Worm (Caenorhabditis elegans): ENCODE measurements around the gene hil-3.

DNA sequence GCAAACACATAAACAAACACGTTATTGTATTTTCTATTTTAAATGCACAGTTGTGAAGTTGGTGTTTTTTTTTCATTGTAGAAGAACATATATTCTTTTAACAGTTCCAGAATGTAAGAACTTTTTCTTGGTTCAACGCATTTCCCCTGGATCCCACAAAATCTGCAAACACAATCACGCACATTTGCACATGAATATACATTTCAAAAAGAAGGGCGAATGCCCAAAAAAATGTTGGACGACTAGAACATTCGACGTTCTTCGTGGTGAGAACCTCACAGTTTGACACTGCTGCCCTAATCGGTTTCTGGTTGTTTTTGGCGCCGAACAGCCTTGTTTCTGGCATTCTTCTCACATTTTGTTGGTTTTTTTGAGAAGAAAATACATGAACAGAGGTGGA lies 49.4 kb upstream of the hil-3 start:
- no peak for TF ChIP-seq pqm-1 (tag; optimal IDR thresholded peaks at IDR 0.05)
- no peak for TF ChIP-seq sox-4 (tag; optimal IDR thresholded peaks at IDR 0.05)
- no peak for TF ChIP-seq elt-4 (tag; optimal IDR thresholded peaks at IDR 0.05)
- no peak for TF ChIP-seq fax-1 (tag; optimal IDR thresholded peaks at IDR 0.05)
- TF ChIP-seq hlh-6 (tag; optimal IDR thresholded peaks at IDR 0.05), result no peak
- TF ChIP-seq fkh-10 (GFP tag; optimal IDR thresholded peaks at IDR 0.05), result no peak
- no peak for TF ChIP-seq dmd-4 (tag; optimal IDR thresholded peaks at IDR 0.05; ENCODE audit: borderline replicate concordance)
- no peak for TF ChIP-seq ama-1 (optimal IDR thresholded peaks at IDR 0.05)
- TF ChIP-seq ceh-30 (tag; optimal IDR thresholded peaks at IDR 0.05), result no peak
- TF ChIP-seq pha-4 (tag; optimal IDR thresholded peaks at IDR 0.05), result no peak
- no peak for TF ChIP-seq dve-1 (tag; optimal IDR thresholded peaks at IDR 0.05)
- TF ChIP-seq nfya-1 (tag; optimal IDR thresholded peaks at IDR 0.05), result no peak

Measured in whole organism, late embryonic.